Worm (Caenorhabditis elegans) whole organism, mixed stage, embryonic: ENCODE data around the gene F14D7.9.

Experiments
- M03D4.4 ChIP-seq: sonication (generic microtip); optimal IDR thresholded peaks from 2 replicates; lab custom pipeline; 2017; ENCODE audit warnings: mild to moderate bottlenecking, missing genetic modification characterization, missing compliant biosample characterization
- bed-3 ChIP-seq: fragments of 200-800 bp; sonication (Bioruptor generic); optimal IDR thresholded peaks from 3 replicates; lab custom pipeline; 2018; ENCODE audit warnings: mild to moderate bottlenecking, missing genetic modification characterization, moderate library complexity, missing compliant biosample characterization
- blmp-1 ChIP-seq: fragments of 150-350 bp; optimal IDR thresholded peaks from 2 replicates; lab custom pipeline; 2014; ENCODE audit warnings: missing biosample characterization, missing genetic modification characterization
- ceh-39 ChIP-seq: fragments of 150-350 bp; optimal IDR thresholded peaks from 2 replicates; lab custom pipeline; 2014; ENCODE audit warnings: missing biosample characterization, missing genetic modification characterization
- ceh-43 ChIP-seq: fragments of 200-800 bp; sonication (Bioruptor generic); optimal IDR thresholded peaks from 2 replicates; lab custom pipeline; 2018; ENCODE audit warnings: mild to moderate bottlenecking, missing genetic modification characterization, moderate library complexity, missing compliant biosample characterization
- ceh-83 ChIP-seq: fragments of 200-800 bp; sonication (Bioruptor generic); optimal IDR thresholded peaks from 2 replicates; lab custom pipeline; 2018; ENCODE audit warnings: mild to moderate bottlenecking, missing genetic modification characterization, missing compliant biosample characterization
- ces-1 ChIP-seq: fragments of 150-350 bp; optimal IDR thresholded peaks from 2 replicates; lab custom pipeline; 2014; ENCODE audit warnings: missing biosample characterization, missing genetic modification reagents, missing genetic modification characterization
- cnd-1 ChIP-seq: fragments of 200-800 bp; sonication (Bioruptor generic); optimal IDR thresholded peaks from 2 replicates; lab custom pipeline; 2018; ENCODE audit warnings: mild to moderate bottlenecking, missing genetic modification characterization, missing compliant biosample characterization
- drap-1 ChIP-seq: fragments of 200-800 bp; sonication (Bioruptor generic); optimal IDR thresholded peaks from 3 replicates; lab custom pipeline; 2018; ENCODE audit warnings: mild to moderate bottlenecking, missing genetic modification characterization, missing compliant biosample characterization
- elt-1 ChIP-seq: sonication (generic microtip); optimal IDR thresholded peaks from 2 replicates; lab custom pipeline; 2017; ENCODE audit warnings: missing genetic modification characterization, mild to moderate bottlenecking, missing compliant biosample characterization, antibody characterized with exemption, moderate library complexity, borderline replicate concordance; ENCODE audit not compliant: insufficient read depth
- elt-3 ChIP-seq: fragments of 150-350 bp; optimal IDR thresholded peaks from 2 replicates; lab custom pipeline; 2014; ENCODE audit warnings: missing biosample characterization, missing genetic modification characterization
- flh-1 ChIP-seq: fragments of 200-800 bp; sonication (Bioruptor generic); optimal IDR thresholded peaks from 2 replicates; lab custom pipeline; 2018; ENCODE audit warnings: mild to moderate bottlenecking, missing genetic modification characterization, moderate library complexity, missing compliant biosample characterization
- ham-2 ChIP-seq: fragments of 200-800 bp; sonication (Bioruptor generic); optimal IDR thresholded peaks from 2 replicates; lab custom pipeline; 2018; ENCODE audit warnings: mild to moderate bottlenecking, missing genetic modification characterization, missing compliant biosample characterization
- hlh-1 ChIP-seq: fragments of 150-350 bp; optimal IDR thresholded peaks from 2 replicates; lab custom pipeline; 2014; ENCODE audit warnings: missing biosample characterization, missing genetic modification reagents, missing genetic modification characterization
- lin-13 ChIP-seq: fragments of 150-350 bp; optimal IDR thresholded peaks from 2 replicates; lab custom pipeline; 2014; ENCODE audit warnings: missing biosample characterization, missing genetic modification characterization
- lin-32 ChIP-seq: fragments of 200-800 bp; sonication (Bioruptor generic); optimal IDR thresholded peaks from 2 replicates; lab custom pipeline; 2018; ENCODE audit warnings: mild to moderate bottlenecking, missing genetic modification characterization, missing compliant biosample characterization
- lsy-2 ChIP-seq: fragments of 150-350 bp; optimal IDR thresholded peaks from 2 replicates; lab custom pipeline; 2014; ENCODE audit warnings: missing biosample characterization, missing genetic modification characterization
- mab-5 ChIP-seq: fragments of 150-350 bp; optimal IDR thresholded peaks from 2 replicates; lab custom pipeline; 2014; ENCODE audit warnings: missing biosample characterization, missing genetic modification characterization
- mls-2 ChIP-seq: sonication (generic microtip); optimal IDR thresholded peaks from 2 replicates; lab custom pipeline; 2016; ENCODE audit warnings: mild to moderate bottlenecking, missing genetic modification characterization, moderate library complexity, missing compliant biosample characterization
- nhr-2 ChIP-seq: fragments of 150-350 bp; optimal IDR thresholded peaks from 2 replicates; lab custom pipeline; 2014; ENCODE audit warnings: missing biosample characterization, missing genetic modification characterization
- nhr-237 ChIP-seq: fragments of 150-350 bp; optimal IDR thresholded peaks from 2 replicates; lab custom pipeline; 2014; ENCODE audit warnings: missing biosample characterization, missing genetic modification characterization
- nhr-28 ChIP-seq: fragments of 150-350 bp; optimal IDR thresholded peaks from 2 replicates; lab custom pipeline; 2014; ENCODE audit warnings: missing biosample characterization, missing genetic modification characterization
- nhr-76 ChIP-seq: sonication (generic microtip); optimal IDR thresholded peaks from 2 replicates; lab custom pipeline; 2017; ENCODE audit warnings: missing biosample characterization, missing genetic modification characterization
- pha-4 ChIP-seq: fragments of 150-350 bp; optimal IDR thresholded peaks from 2 replicates; lab custom pipeline; 2018; ENCODE audit warnings: missing biosample characterization, missing genetic modification reagents, missing genetic modification characterization
- snpc-4 ChIP-seq: fragments of 150-350 bp; optimal IDR thresholded peaks from 2 replicates; lab custom pipeline; 2014; ENCODE audit warnings: missing biosample characterization, missing genetic modification characterization
- sptf-1 ChIP-seq: sonication (generic microtip); optimal IDR thresholded peaks from 2 replicates; lab custom pipeline; 2017; ENCODE audit warnings: mild to moderate bottlenecking, missing genetic modification characterization, moderate library complexity, missing compliant biosample characterization
- tbx-8 ChIP-seq: fragments of 200-800 bp; sonication (Bioruptor generic); optimal IDR thresholded peaks from 2 replicates; lab custom pipeline; 2018; ENCODE audit warnings: mild to moderate bottlenecking, missing genetic modification characterization, moderate library complexity, missing compliant biosample characterization
- unc-120 ChIP-seq: sonication (generic microtip); optimal IDR thresholded peaks from 2 replicates; lab custom pipeline; 2017; ENCODE audit warnings: missing genetic modification characterization, missing compliant biosample characterization; ENCODE audit not compliant: poor library complexity, severe bottlenecking
- unc-39 ChIP-seq: fragments of 150-350 bp; optimal IDR thresholded peaks from 2 replicates; lab custom pipeline; 2014; ENCODE audit warnings: missing biosample characterization, missing genetic modification characterization
- unc-62 ChIP-seq: fragments of 150-350 bp; optimal IDR thresholded peaks from 2 replicates; lab custom pipeline; 2014; ENCODE audit warnings: missing biosample characterization, missing genetic modification reagents, missing genetic modification characterization
- zip-8 ChIP-seq: fragments of 150-350 bp; optimal IDR thresholded peaks from 2 replicates; lab custom pipeline; 2014; ENCODE audit warnings: missing biosample characterization, missing genetic modification characterization
- ztf-11 ChIP-seq: fragments of 150-350 bp; optimal IDR thresholded peaks from 2 replicates; lab custom pipeline; 2014; ENCODE audit warnings: missing biosample characterization, missing genetic modification characterization

F14D7.9 gene

DNA sequence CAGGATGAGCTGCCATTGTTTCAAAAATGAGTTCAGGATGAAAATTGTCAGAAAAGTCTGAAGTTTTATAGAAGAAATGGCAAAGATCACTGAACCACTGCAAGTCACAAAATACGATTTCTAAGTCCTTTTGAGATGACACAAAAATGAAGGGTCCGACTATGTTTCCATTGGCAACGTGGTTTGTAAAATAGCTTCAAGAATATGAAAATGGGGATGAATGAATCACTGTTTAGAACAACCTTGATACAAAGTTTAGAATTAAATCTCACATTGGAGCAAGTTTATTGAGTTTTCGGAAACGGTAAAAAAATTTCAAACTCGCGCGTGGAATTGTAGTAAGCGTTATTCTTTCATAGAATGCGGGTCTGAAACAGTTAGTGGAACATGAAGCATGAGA lies 16.6 kb downstream of the F14D7.9 start, which contains the start of gene ddn-3:
ddn-3 (minus strand) TSS at position 101 of the 400 bp plus-strand sequence.
- TF ChIP-seq blmp-1 (tag; lab: Kevin White, UChicago): no peak
- no peak for TF ChIP-seq ceh-83 (GFP tag; lab: Kevin White, UChicago)
- TF ChIP-seq ceh-43: no peak
- TF ChIP-seq flh-1 (GFP tag; lab: Kevin White, UChicago): no peak
- no peak for TF ChIP-seq nhr-28
- TF ChIP-seq lsy-2 (tag; lab: Kevin White, UChicago): no peak
- no peak for TF ChIP-seq unc-62 (GFP tag; lab: Kevin White, UChicago)
- TF ChIP-seq nhr-2 (tag; lab: Kevin White, UChicago): no peak
- TF ChIP-seq hlh-1 (tag; lab: Kevin White, UChicago): no peak
- no peak for TF ChIP-seq cnd-1
- TF ChIP-seq elt-3 (tag; lab: Kevin White, UChicago): no peak
- no peak for TF ChIP-seq lin-32 (GFP tag; lab: Kevin White, UChicago)
- TF ChIP-seq, all 35 proteins: peak for 0

DNA sequence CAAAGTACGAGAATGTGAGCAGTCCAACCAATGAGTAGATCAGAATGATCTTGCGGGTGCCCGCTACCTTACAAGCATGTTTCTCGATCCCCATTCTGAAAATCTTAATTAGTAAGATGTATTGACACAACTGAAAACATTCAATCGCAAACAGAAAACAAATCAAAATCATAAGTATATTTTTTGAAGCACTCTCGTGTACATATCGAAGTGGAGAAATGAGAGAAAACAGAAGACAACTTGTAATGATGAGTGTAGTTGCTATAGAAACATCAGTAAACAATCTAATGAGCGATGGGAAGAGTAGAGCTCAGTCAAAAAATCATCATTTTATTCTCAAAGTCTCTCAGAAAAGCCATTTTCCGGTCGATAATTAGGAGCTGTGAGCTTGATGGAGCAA lies 18.2 kb downstream of the F14D7.9 start, which contains the start of gene F14D7.8:
F14D7.8 (minus strand) TSS at position 101 of the 400 bp plus-strand sequence.
- no peak for TF ChIP-seq ceh-39 (tag; lab: Kevin White, UChicago)
- no peak for TF ChIP-seq lin-13 (tag; lab: Kevin White, UChicago)
- no peak for TF ChIP-seq elt-1 (tag; lab: Kevin White, UChicago)
- TF ChIP-seq lin-32 (GFP tag; lab: Kevin White, UChicago): no peak

DNA sequence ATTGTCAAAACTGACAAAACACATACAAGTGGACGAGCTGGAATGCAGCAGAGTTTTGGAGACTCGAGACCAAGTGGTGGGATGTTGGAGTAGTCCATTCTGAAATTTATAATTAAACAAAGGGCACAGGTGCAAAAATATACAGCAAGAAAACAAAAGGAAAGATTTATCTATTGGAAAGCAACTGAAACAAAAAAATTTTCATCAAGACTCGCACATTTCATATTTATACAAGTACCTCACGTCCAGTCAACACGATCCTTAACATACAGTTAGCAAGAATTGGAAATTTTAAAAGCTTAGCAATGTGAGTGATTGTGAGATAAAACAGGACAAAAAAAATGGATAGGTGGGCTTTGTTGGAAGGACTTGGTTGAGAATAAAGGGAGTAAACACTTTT lies 19.7 kb downstream of the F14D7.9 start, which contains the start of gene F47B8.1:
F47B8.1 (minus strand) TSS at position 101 of the 400 bp plus-strand sequence.
- TF ChIP-seq blmp-1 (tag; lab: Kevin White, UChicago) (no peak), nhr-76 (tag; lab: Kevin White, UChicago) (no peak), bed-3 (GFP tag; lab: Kevin White, UChicago) (no peak), lsy-2 (tag; lab: Kevin White, UChicago) (no peak), cnd-1 (no peak), lin-32 (GFP tag; lab: Kevin White, UChicago) (no peak), mab-5 (tag; lab: Kevin White, UChicago) (no peak), tbx-8 (GFP tag; lab: Kevin White, UChicago) (no peak), snpc-4 (tag; lab: Kevin White, UChicago) (no peak), unc-39 (tag; lab: Kevin White, UChicago) (no peak), ztf-11 (tag; lab: Kevin White, UChicago) (no peak), M03D4.4 (tag; lab: Kevin White, UChicago) (no peak), nhr-28 (no peak), mls-2 (tag; lab: Kevin White, UChicago) (no peak), drap-1 (no peak), pha-4 (no peak)

DNA sequence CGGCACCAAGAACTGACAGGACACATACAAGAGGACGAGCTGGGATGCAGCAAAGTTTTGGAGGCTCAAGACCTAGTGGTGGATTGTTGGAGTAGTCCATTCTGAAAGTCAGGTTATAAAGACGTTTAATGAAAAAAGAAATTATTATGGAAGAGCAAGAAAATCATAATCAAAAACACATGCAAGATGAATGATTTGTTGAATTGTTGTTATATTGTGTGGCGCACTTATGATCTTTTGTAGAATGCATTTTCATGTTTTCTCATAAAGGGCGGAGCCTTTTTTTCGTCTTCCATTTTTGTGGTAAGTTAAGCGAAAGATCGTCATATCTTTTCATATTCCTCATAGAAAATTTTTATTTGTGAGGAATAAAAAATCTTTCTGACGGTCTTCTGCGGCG lies 22.0 kb downstream of the F14D7.9 start, which contains the start of gene F47B8.2:
F47B8.2 (minus strand) TSS at position 101 of the 400 bp plus-strand sequence.
- TF ChIP-seq nhr-76 (tag; lab: Kevin White, UChicago) (no peak), tbx-8 (GFP tag; lab: Kevin White, UChicago) (no peak), blmp-1 (tag; lab: Kevin White, UChicago) (no peak), mls-2 (tag; lab: Kevin White, UChicago) (no peak)
- TF ChIP-seq, all 35 proteins: peak for 0

DNA sequence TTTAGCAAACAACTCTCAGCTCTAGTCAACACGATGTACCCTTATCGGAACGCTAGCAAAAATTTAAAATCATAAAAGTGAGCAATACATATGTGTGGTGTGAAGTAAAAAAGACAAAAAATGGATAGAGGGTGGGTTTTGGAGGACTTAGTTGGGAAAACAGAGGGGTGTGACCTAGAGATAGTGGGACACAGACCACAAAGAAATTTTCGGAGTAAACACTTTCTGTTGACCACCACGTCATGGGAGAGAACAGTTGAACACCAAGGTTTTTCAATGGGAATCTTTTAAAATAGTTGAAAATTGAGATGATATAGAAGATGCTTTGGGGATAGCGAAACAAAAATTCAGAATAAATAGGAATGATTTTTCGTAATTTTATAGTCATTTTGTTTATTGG lies 22.7 kb downstream of the F14D7.9 start:
- TF ChIP-seq sptf-1: no peak
- no peak for TF ChIP-seq unc-120
- no peak for TF ChIP-seq unc-62 (GFP tag; lab: Kevin White, UChicago)
- no peak for TF ChIP-seq lsy-2 (tag; lab: Kevin White, UChicago)
- TF ChIP-seq pha-4: no peak
- TF ChIP-seq zip-8 (tag; lab: Kevin White, UChicago): no peak
- TF ChIP-seq tbx-8 (GFP tag; lab: Kevin White, UChicago): no peak
- no peak for TF ChIP-seq nhr-76 (tag; lab: Kevin White, UChicago)

DNA sequence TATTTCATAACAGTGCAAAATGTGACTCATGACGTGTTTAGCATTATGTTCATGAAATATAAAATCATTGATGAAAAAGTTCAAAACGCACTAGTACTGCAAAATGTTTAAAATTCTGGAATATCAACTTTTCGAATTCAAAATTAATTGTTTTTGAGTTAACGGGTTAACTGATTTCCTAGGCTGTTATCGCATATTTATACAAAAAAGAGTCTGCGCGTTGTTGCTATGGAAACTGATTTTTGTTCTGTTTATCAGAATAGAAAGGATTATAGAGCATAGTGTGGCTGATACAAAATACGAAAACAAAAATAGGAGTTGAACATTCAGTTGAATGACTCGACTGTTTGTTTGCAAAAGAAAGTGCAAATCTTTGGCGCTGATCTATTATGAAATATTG lies 23.1 kb downstream of the F14D7.9 start:
- no peak for TF ChIP-seq ceh-39 (tag; lab: Kevin White, UChicago)
- TF ChIP-seq ham-2 (GFP tag; lab: Kevin White, UChicago): no peak
- no peak for TF ChIP-seq cnd-1
- TF ChIP-seq tbx-8 (GFP tag; lab: Kevin White, UChicago): no peak
- no peak for TF ChIP-seq blmp-1 (tag; lab: Kevin White, UChicago)
- no peak for TF ChIP-seq ces-1 (GFP tag; lab: Kevin White, UChicago)
- TF ChIP-seq nhr-76 (tag; lab: Kevin White, UChicago): no peak
- TF ChIP-seq M03D4.4 (tag; lab: Kevin White, UChicago): no peak
- no peak for TF ChIP-seq nhr-237 (tag; lab: Kevin White, UChicago)
- no peak for TF ChIP-seq elt-3 (tag; lab: Kevin White, UChicago)
- TF ChIP-seq ztf-11 (tag; lab: Kevin White, UChicago): no peak
- no peak for TF ChIP-seq elt-1 (tag; lab: Kevin White, UChicago)
- no peak for TF ChIP-seq nhr-28
- no peak for TF ChIP-seq lin-13 (tag; lab: Kevin White, UChicago)
- no peak for TF ChIP-seq lsy-2 (tag; lab: Kevin White, UChicago)
- no peak for TF ChIP-seq unc-120
